In genomic region chr3L:15877520-15877919, dm6 we compare ENCODE assay signal across 3 fruit fly cellular contexts.
A peak's percentile ranks its signal among the peaks of the same experiment; 100 is the strongest.
TF ChIP-seq lines count a peak whose summit lies in the region.

No protein-coding gene starts in this region.

- no peak for TF ChIP-seq CTCF in whole organism, embryonic (GFP tag; optimal IDR thresholded peaks at IDR 0.05; lab: Kevin White, UChicago)

TF ChIP-seq in whole organism, embryonic, 481 proteins besides CTCF, POLR2A, EP300 and RAD21 (continues in another document):
- TF ChIP-seq Doc2 (GFP tag; IDR thresholded peaks at IDR 0.05; lab: Robert Waterston, UW), result no peak
- peak in 1 of 2 experiments; percentile 21 for TF ChIP-seq Hr51 (GFP tag; optimal IDR thresholded peaks at IDR 0.05; lab: Kevin White, UChicago)
- no peak for TF ChIP-seq D (optimal IDR thresholded peaks at IDR 0.05; lab: Kevin White, UChicago)
- TF ChIP-seq D (GFP tag; optimal IDR thresholded peaks at IDR 0.05; lab: Kevin White, UChicago), result no peak
- no peak for TF ChIP-seq CG14441 (GFP tag; IDR thresholded peaks at IDR 0.05; lab: Robert Waterston, UW)
- no peak for TF ChIP-seq CG8478 (optimal IDR thresholded peaks at IDR 0.05; lab: Kevin White, UChicago)
- no peak for TF ChIP-seq Side (GFP tag; optimal IDR thresholded peaks at IDR 0.05; lab: Kevin White, UChicago)
- no peak for TF ChIP-seq esg (GFP tag; conservative IDR thresholded peaks at IDR 0.05; lab: Robert Waterston, UW)
- no peak for TF ChIP-seq CG4707 (GFP tag; optimal IDR thresholded peaks at IDR 0.05; lab: Kevin White, UChicago)
- no peak for TF ChIP-seq Lim3 (GFP tag; IDR thresholded peaks at IDR 0.05; lab: Robert Waterston, UW)
- no peak for TF ChIP-seq CG1792 (GFP tag; optimal IDR thresholded peaks at IDR 0.05; lab: Kevin White, UChicago)
- TF ChIP-seq gt (GFP tag; IDR thresholded peaks at IDR 0.05; lab: Robert Waterston, UW), result no peak
- peak; percentile 9 for TF ChIP-seq dmrt99B (tag; optimal IDR thresholded peaks at IDR 0.05; lab: Kevin White, UChicago)
- TF ChIP-seq E2f1 (GFP tag; IDR thresholded peaks at IDR 0.05; lab: Robert Waterston, UW), result no peak
- TF ChIP-seq cwo (GFP tag; optimal IDR thresholded peaks at IDR 0.05; lab: Kevin White, UChicago), result no peak
- TF ChIP-seq wor (GFP tag; IDR thresholded peaks at IDR 0.05; lab: Robert Waterston, UW), result no peak
- no peak for TF ChIP-seq exex (tag; optimal IDR thresholded peaks at IDR 0.05; lab: Kevin White, UChicago)
- no peak for TF ChIP-seq CG7357 (GFP tag; IDR thresholded peaks at IDR 0.05; lab: Robert Waterston, UW)
- no peak for TF ChIP-seq usp (GFP tag; optimal IDR thresholded peaks at IDR 0.05; lab: Kevin White, UChicago)
- TF ChIP-seq CG30403 (GFP tag; optimal IDR thresholded peaks at IDR 0.05; lab: Kevin White, UChicago), result peak; percentile 5
- no peak for TF ChIP-seq bab2 (GFP tag; optimal IDR thresholded peaks at IDR 0.05; lab: Kevin White, UChicago)
- no peak for TF ChIP-seq CG12071 (GFP tag; optimal IDR thresholded peaks at IDR 0.05; lab: Kevin White, UChicago)
- TF ChIP-seq TFAM (GFP tag; optimal IDR thresholded peaks at IDR 0.05; lab: Kevin White, UChicago), result no peak
- no peak for TF ChIP-seq prd (optimal IDR thresholded peaks at IDR 0.05; lab: Kevin White, UChicago)
- TF ChIP-seq prd (GFP tag; IDR thresholded peaks at IDR 0.05; lab: Robert Waterston, UW), result no peak
- TF ChIP-seq maf-S (GFP tag; optimal IDR thresholded peaks at IDR 0.05; lab: Kevin White, UChicago), result no peak
- no peak for TF ChIP-seq CG2116 (GFP tag; optimal IDR thresholded peaks at IDR 0.05; lab: Kevin White, UChicago)
- TF ChIP-seq Optix (GFP tag; IDR thresholded peaks at IDR 0.05; lab: Robert Waterston, UW), result no peak
- no peak for TF ChIP-seq CG1647 (GFP tag; optimal IDR thresholded peaks at IDR 0.05; lab: Kevin White, UChicago)
- TF ChIP-seq Sox102F (GFP tag; optimal IDR thresholded peaks at IDR 0.05; lab: Kevin White, UChicago), result peak; percentile 2
- no peak for TF ChIP-seq Myb (GFP tag; optimal IDR thresholded peaks at IDR 0.05; lab: Kevin White, UChicago)
- TF ChIP-seq CG7786 (GFP tag; optimal IDR thresholded peaks at IDR 0.05; lab: Kevin White, UChicago), result no peak
- no peak for TF ChIP-seq CoRest (tag; optimal IDR thresholded peaks at IDR 0.05; lab: Kevin White, UChicago)

TF ChIP-seq in whole organism, prepupa, 60 proteins besides CTCF, POLR2A, EP300 and RAD21 (continues in another document):
- TF ChIP-seq Eip78C (GFP tag; lab: Kevin White, UChicago) (peak; percentile 70), CG34406 (GFP tag; optimal IDR thresholded peaks at IDR 0.05; lab: Kevin White, UChicago) (peak; percentile 19), CG6854 (GFP tag; optimal IDR thresholded peaks at IDR 0.05; lab: Kevin White, UChicago) (no peak), ss (GFP tag; optimal IDR thresholded peaks at IDR 0.05; lab: Kevin White, UChicago) (peak in 1 of 2 experiments; percentile 33), Hr39 (GFP tag; optimal IDR thresholded peaks at IDR 0.05; lab: Kevin White, UChicago) (no peak), lz (GFP tag; optimal IDR thresholded peaks at IDR 0.05; lab: Kevin White, UChicago) (no peak), Smox (GFP tag; optimal IDR thresholded peaks at IDR 0.05; lab: Kevin White, UChicago) (no peak), fd85E (GFP tag; optimal IDR thresholded peaks at IDR 0.05; lab: Kevin White, UChicago) (no peak), CG3032 (tag; optimal IDR thresholded peaks at IDR 0.05; lab: Kevin White, UChicago) (no peak), CG8119 (GFP tag; IDR thresholded peaks at IDR 0.05; lab: Robert Waterston, UW) (0 out of 3 replicates have a peak, but pooled peaks have one; percentile 20), CG6792 (GFP tag; optimal IDR thresholded peaks at IDR 0.05; lab: Kevin White, UChicago) (no peak), CG9139 (GFP tag; optimal IDR thresholded peaks at IDR 0.05; lab: Kevin White, UChicago) (no peak), CG1621 (tag; optimal IDR thresholded peaks at IDR 0.05; lab: Kevin White, UChicago) (no peak), fd59A (GFP tag; optimal IDR thresholded peaks at IDR 0.05; lab: Kevin White, UChicago) (no peak), acj6 (GFP tag; optimal IDR thresholded peaks at IDR 0.05; lab: Kevin White, UChicago) (peak; percentile 18), OdsH (GFP tag; optimal IDR thresholded peaks at IDR 0.05; lab: Kevin White, UChicago) (peak; percentile 17), pdm3 (GFP tag; optimal IDR thresholded peaks at IDR 0.05; lab: Kevin White, UChicago) (no peak), Blimp-1 (GFP tag; optimal IDR thresholded peaks at IDR 0.05; lab: Kevin White, UChicago) (no peak), CG11294 (GFP tag; IDR thresholded peaks at IDR 0.05; lab: Robert Waterston, UW) (no peak), CG8319 (GFP tag; optimal IDR thresholded peaks at IDR 0.05; lab: Kevin White, UChicago) (no peak), salr (GFP tag; optimal IDR thresholded peaks at IDR 0.05; lab: Kevin White, UChicago) (no peak), CG10631 (GFP tag; optimal IDR thresholded peaks at IDR 0.05; lab: Kevin White, UChicago) (no peak), CG11762 (GFP tag; optimal IDR thresholded peaks at IDR 0.05; lab: Kevin White, UChicago; ENCODE audit: insufficient read depth) (no peak), CG15336 (GFP tag; IDR thresholded peaks at IDR 0.05; lab: Robert Waterston, UW) (no peak), eg (GFP tag; IDR thresholded peaks at IDR 0.05; lab: Robert Waterston, UW) (no peak), achi (GFP tag; optimal IDR thresholded peaks at IDR 0.05; lab: Kevin White, UChicago) (no peak), dsx (GFP tag; optimal IDR thresholded peaks at IDR 0.05; lab: Kevin White, UChicago; ENCODE audit: poor library complexity, severe bottlenecking) (no peak), CG10669 (GFP tag; optimal IDR thresholded peaks at IDR 0.05; lab: Kevin White, UChicago) (peak; percentile 32), CG16779 (tag; optimal IDR thresholded peaks at IDR 0.05; lab: Kevin White, UChicago) (no peak), CG8632 (GFP tag; optimal IDR thresholded peaks at IDR 0.05; lab: Kevin White, UChicago) (no peak), Ets21C (GFP tag; optimal IDR thresholded peaks at IDR 0.05; lab: Kevin White, UChicago) (no peak), CG6808 (GFP tag; optimal IDR thresholded peaks at IDR 0.05; lab: Kevin White, UChicago) (peak; percentile 24), CG6276 (GFP tag; optimal IDR thresholded peaks at IDR 0.05; lab: Kevin White, UChicago) (peak; percentile 6), Hr38 (GFP tag; optimal IDR thresholded peaks at IDR 0.05; lab: Kevin White, UChicago) (no peak)

TF ChIP-seq in whole organism, pupa, 21 proteins besides CTCF, POLR2A, EP300 and RAD21:
- TF ChIP-seq CG13204 (GFP tag; optimal IDR thresholded peaks at IDR 0.05; lab: Kevin White, UChicago), result no peak
- TF ChIP-seq Pif1A (GFP tag; optimal IDR thresholded peaks at IDR 0.05; lab: Kevin White, UChicago), result no peak
- TF ChIP-seq rn (GFP tag; IDR thresholded peaks at IDR 0.05; lab: Robert Waterston, UW), result no peak
- no peak for TF ChIP-seq CG34367 (tag; optimal IDR thresholded peaks at IDR 0.05; lab: Kevin White, UChicago)
- peak; percentile 54 for TF ChIP-seq CG8159 (tag; optimal IDR thresholded peaks at IDR 0.05; lab: Kevin White, UChicago)
- TF ChIP-seq Snoo (tag; optimal IDR thresholded peaks at IDR 0.05; lab: Kevin White, UChicago), result no peak
- TF ChIP-seq CG14655 (GFP tag; optimal IDR thresholded peaks at IDR 0.05; lab: Kevin White, UChicago), result peak; percentile 42
TF ChIP-seq in whole organism, pupa: peak in this region for 2.

Comparison
In these comparisons a context has a peak if more than half of its experiments do, and no peak if none do; other contexts are left out.
1. Of the 7 proteins assayed by ChIP-seq in both whole organism, embryonic and whole organism, prepupa: peak only in whole organism, embryonic: Sox102F; only in whole organism, prepupa: none; in both: none; in neither: 6.